Fruit fly (Drosophila melanogaster): ENCODE measurements around the gene CG31036.

Gene CG31036

dm6 chr3R:29894393-29894792 is 13.5 kb upstream of the CG31036 start (continued):
- no peak for TF ChIP-seq Hand (GFP tag; optimal IDR thresholded peaks at IDR 0.05)
- TF ChIP-seq corto (GFP tag; optimal IDR thresholded peaks at IDR 0.05): no peak
- TF ChIP-seq CG31365 (tag; optimal IDR thresholded peaks at IDR 0.05): peak; percentile 9
- TF ChIP-seq CG4328 (GFP tag; optimal IDR thresholded peaks at IDR 0.05): peak; percentile 8
- TF ChIP-seq Asciz (GFP tag; optimal IDR thresholded peaks at IDR 0.05): peak; percentile 49
- no peak for TF ChIP-seq cg (GFP tag; optimal IDR thresholded peaks at IDR 0.05)
- 0 out of 2 replicates have a peak, but pooled peaks have one; percentile 5 for TF ChIP-seq H2.0 (GFP tag; IDR thresholded peaks at IDR 0.05)
- TF ChIP-seq CG11560 (tag; IDR thresholded peaks at IDR 0.05): no peak
- no peak for TF ChIP-seq gt (GFP tag; IDR thresholded peaks at IDR 0.05)
- TF ChIP-seq Eip74EF (GFP tag; optimal IDR thresholded peaks at IDR 0.05): peak in 1 of 2 experiments; percentile 51
- TF ChIP-seq CG4730 (GFP tag; IDR thresholded peaks at IDR 0.05): peak; percentile 31; the same call in 1 of the 2 replicates
- TF ChIP-seq CG42726 (GFP tag; IDR thresholded peaks at IDR 0.05; ENCODE audit: partially characterized antibody): no peak
- no peak for TF ChIP-seq CG14710 (tag; optimal IDR thresholded peaks at IDR 0.05)
- TF ChIP-seq p53 (GFP tag; optimal IDR thresholded peaks at IDR 0.05): no peak
- peak; percentile 22 for TF ChIP-seq Antp (GFP tag; optimal IDR thresholded peaks at IDR 0.05)
- peak; percentile 42 for TF ChIP-seq cwo (GFP tag; optimal IDR thresholded peaks at IDR 0.05)
- no peak for TF ChIP-seq Dref (GFP tag; IDR thresholded peaks at IDR 0.05)
- TF ChIP-seq CG8924 (tag; optimal IDR thresholded peaks at IDR 0.05): peak; percentile 68
- peak; percentile 18 to 35 for TF ChIP-seq Pdp1 (GFP tag; optimal IDR thresholded peaks at IDR 0.05)
- peak; percentile 67 for TF ChIP-seq HLH3B (GFP tag; IDR thresholded peaks at IDR 0.05)
- 0 out of 2 replicates have a peak, but pooled peaks have one; percentile 5 for TF ChIP-seq CG17328 (GFP tag; IDR thresholded peaks at IDR 0.05)
- TF ChIP-seq ATbp (GFP tag; optimal IDR thresholded peaks at IDR 0.05): peak; percentile 56
- TF ChIP-seq CG13424 (tag; optimal IDR thresholded peaks at IDR 0.05): peak; percentile 80
- TF ChIP-seq Ravus (GFP tag; IDR thresholded peaks at IDR 0.05): peak; percentile 6; the same call in 1 of the 2 replicates
- peak; percentile 73 for TF ChIP-seq Oli (tag; optimal IDR thresholded peaks at IDR 0.05)
- peak; percentile 21 for TF ChIP-seq Nf-YB (GFP tag; optimal IDR thresholded peaks at IDR 0.05)
- no peak for TF ChIP-seq prd (optimal IDR thresholded peaks at IDR 0.05)
- peak; percentile 48; the same call in 2 of the 3 replicates for TF ChIP-seq prd (GFP tag; IDR thresholded peaks at IDR 0.05)
- peak; percentile 25; the same call in 1 of the 2 replicates for TF ChIP-seq CG43689 (GFP tag; IDR thresholded peaks at IDR 0.05)
- TF ChIP-seq E2f1 (GFP tag; IDR thresholded peaks at IDR 0.05): peak; percentile 44; the same call in 1 of the 2 replicates
- TF ChIP-seq CG1233 (GFP tag; optimal IDR thresholded peaks at IDR 0.05): no peak
- no peak for TF ChIP-seq vfl (GFP tag; optimal IDR thresholded peaks at IDR 0.05)
- TF ChIP-seq Gug (GFP tag; IDR thresholded peaks at IDR 0.05): peak; percentile 12; the same call in 2 of the 4 replicates
- TF ChIP-seq CG9876 (GFP tag; optimal IDR thresholded peaks at IDR 0.05): peak; percentile 28
- TF ChIP-seq HLH54F (GFP tag; optimal IDR thresholded peaks at IDR 0.05): peak; percentile 41
- peak; percentile 11 for TF ChIP-seq CG33213 (GFP tag; optimal IDR thresholded peaks at IDR 0.05)
- TF ChIP-seq CG7745 (tag; optimal IDR thresholded peaks at IDR 0.05): no peak
- TF ChIP-seq CG2712 (tag; optimal IDR thresholded peaks at IDR 0.05): peak; percentile 68
- TF ChIP-seq CG8765 (GFP tag; IDR thresholded peaks at IDR 0.05): no peak
- no peak for TF ChIP-seq stwl (tag; optimal IDR thresholded peaks at IDR 0.05)
- no peak for TF ChIP-seq Lpt (GFP tag; optimal IDR thresholded peaks at IDR 0.05)
- no peak for TF ChIP-seq CG10462 (GFP tag; optimal IDR thresholded peaks at IDR 0.05)
- peak; percentile 73 for TF ChIP-seq CG7839 (tag; optimal IDR thresholded peaks at IDR 0.05)
- TF ChIP-seq CG2678 (tag; optimal IDR thresholded peaks at IDR 0.05): peak; percentile 84
- peak; percentile 67 for TF ChIP-seq CG17361 (GFP tag; IDR thresholded peaks at IDR 0.05)
- no peak for TF ChIP-seq chm (GFP tag; IDR thresholded peaks at IDR 0.05)
- peak; percentile 38 for TF ChIP-seq Dip3 (GFP tag; optimal IDR thresholded peaks at IDR 0.05)
- TF ChIP-seq CG2875 (GFP tag; optimal IDR thresholded peaks at IDR 0.05): no peak
- no peak for TF ChIP-seq ato (GFP tag; IDR thresholded peaks at IDR 0.05; ENCODE audit: partially characterized antibody)
- peak; percentile 58 for TF ChIP-seq Fer3 (tag; optimal IDR thresholded peaks at IDR 0.05)
